Fruit fly (Drosophila melanogaster): ENCODE results near the gene CG11722.
A peak's percentile ranks its signal among the peaks of the same experiment; 100 is the strongest.

Gene CG11722

DNA sequence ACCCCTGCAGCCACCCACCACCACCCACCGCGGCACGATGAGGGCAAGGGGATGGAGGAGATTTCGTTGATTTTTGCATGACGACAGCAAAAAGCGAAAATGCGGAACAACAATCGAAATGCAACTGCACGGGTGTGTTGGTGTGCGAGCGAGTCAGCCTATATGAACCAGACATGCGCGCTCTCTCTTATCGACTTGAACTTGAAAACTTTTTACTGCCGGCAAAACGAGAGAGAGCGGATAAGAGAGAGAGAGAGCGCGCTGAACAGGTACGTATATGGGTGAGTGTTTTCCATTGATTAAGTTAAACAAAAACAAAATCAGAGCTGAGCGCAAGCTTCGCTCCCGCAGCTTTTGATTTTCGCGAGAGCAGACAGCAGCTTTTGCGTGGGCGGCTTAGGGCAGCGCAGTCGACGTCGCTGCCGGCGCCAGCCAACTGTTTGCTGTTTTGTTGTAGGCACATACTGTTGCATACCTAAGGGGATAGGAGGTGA lies 43.9 kb upstream of the CG11722 start:
- TF ChIP-seq brk (GFP tag; optimal IDR thresholded peaks at IDR 0.05) (no peak), Sp1 (GFP tag; optimal IDR thresholded peaks at IDR 0.05) (peak; percentile 18), foxo (GFP tag; optimal IDR thresholded peaks at IDR 0.05) (no peak), psq (GFP tag; optimal IDR thresholded peaks at IDR 0.05) (peak; percentile 84), Myc (optimal IDR thresholded peaks at IDR 0.05) (no peak), Dif (GFP tag; optimal IDR thresholded peaks at IDR 0.05; ENCODE audit: partially characterized antibody) (peak; percentile 98), Hnf4 (GFP tag; optimal IDR thresholded peaks at IDR 0.05) (peak; percentile 8), jim (GFP tag; optimal IDR thresholded peaks at IDR 0.05) (no peak), sage (GFP tag; optimal IDR thresholded peaks at IDR 0.05) (peak; percentile 15), Vsx2 (GFP tag; optimal IDR thresholded peaks at IDR 0.05; ENCODE audit: partially characterized antibody) (peak; percentile 83), Jra (GFP tag; optimal IDR thresholded peaks at IDR 0.05) (peak; percentile 15), CrebA (GFP tag; optimal IDR thresholded peaks at IDR 0.05; ENCODE audit: borderline replicate concordance) (peak; percentile 88), tai (GFP tag; optimal IDR thresholded peaks at IDR 0.05) (no peak), fru (GFP tag; optimal IDR thresholded peaks at IDR 0.05) (peak; percentile 14), pan (optimal IDR thresholded peaks at IDR 0.05) (no peak), h (GFP tag; optimal IDR thresholded peaks at IDR 0.05) (peak; percentile 44), rgr (GFP tag; optimal IDR thresholded peaks at IDR 0.05) (peak; percentile 19), Hr83 (GFP tag; optimal IDR thresholded peaks at IDR 0.05; ENCODE audit: poor library complexity, severe bottlenecking) (peak; percentile 69), dl (GFP tag; optimal IDR thresholded peaks at IDR 0.05; ENCODE audit: insufficient read depth in 1 of 2, partially characterized antibody in 2 of 2) (peak; percentile 96 to 97), woc (GFP tag; optimal IDR thresholded peaks at IDR 0.05) (no peak), Rel (GFP tag; optimal IDR thresholded peaks at IDR 0.05) (peak; percentile 10), Rel (tag; optimal IDR thresholded peaks at IDR 0.05) (peak; percentile 33), Mio (GFP tag; optimal IDR thresholded peaks at IDR 0.05) (no peak), CG9705 (GFP tag; optimal IDR thresholded peaks at IDR 0.05) (no peak), dmrt93B (GFP tag; optimal IDR thresholded peaks at IDR 0.05) (no peak)

- TF ChIP-seq GATAd (GFP tag; optimal IDR thresholded peaks at IDR 0.05) (no peak), br (GFP tag; optimal IDR thresholded peaks at IDR 0.05) (peak; percentile 94), Dif (GFP tag; optimal IDR thresholded peaks at IDR 0.05; ENCODE audit: partially characterized antibody) (peak; percentile 94), CrebA (GFP tag; optimal IDR thresholded peaks at IDR 0.05; ENCODE audit: borderline replicate concordance) (peak; percentile 42), foxo (GFP tag; optimal IDR thresholded peaks at IDR 0.05) (peak; percentile 52 to 96), pan (optimal IDR thresholded peaks at IDR 0.05) (no peak), CG32264 (GFP tag; optimal IDR thresholded peaks at IDR 0.05) (peak; percentile 54), woc (GFP tag; optimal IDR thresholded peaks at IDR 0.05) (peak; percentile 92), Vsx2 (GFP tag; optimal IDR thresholded peaks at IDR 0.05; ENCODE audit: partially characterized antibody) (peak; percentile 79), CG9705 (GFP tag; optimal IDR thresholded peaks at IDR 0.05) (peak; percentile 33), dl (GFP tag; optimal IDR thresholded peaks at IDR 0.05; ENCODE audit: insufficient read depth in 1 of 2, partially characterized antibody in 2 of 2) (peak; percentile 81 to 84), Hr83 (GFP tag; optimal IDR thresholded peaks at IDR 0.05; ENCODE audit: poor library complexity, severe bottlenecking) (peak; percentile 77), psq (GFP tag; optimal IDR thresholded peaks at IDR 0.05) (peak; percentile 99), Myc (optimal IDR thresholded peaks at IDR 0.05) (no peak), Hnf4 (GFP tag; optimal IDR thresholded peaks at IDR 0.05) (peak; percentile 92), Dfd (GFP tag; optimal IDR thresholded peaks at IDR 0.05) (no peak), fru (GFP tag; optimal IDR thresholded peaks at IDR 0.05) (peak; percentile 93), h (GFP tag; optimal IDR thresholded peaks at IDR 0.05) (peak; percentile 95), HLH106 (tag; optimal IDR thresholded peaks at IDR 0.05) (peak; percentile 84), Hr78 (GFP tag; optimal IDR thresholded peaks at IDR 0.05) (no peak), Abd-B (GFP tag; optimal IDR thresholded peaks at IDR 0.05) (peak; percentile 8), dmrt93B (GFP tag; optimal IDR thresholded peaks at IDR 0.05) (peak; percentile 69), lola (GFP tag; optimal IDR thresholded peaks at IDR 0.05) (peak; percentile 47), Mio (GFP tag; optimal IDR thresholded peaks at IDR 0.05) (peak; percentile 69), tai (GFP tag; optimal IDR thresholded peaks at IDR 0.05) (peak; percentile 92), usp (GFP tag; optimal IDR thresholded peaks at IDR 0.05) (no peak), ey (GFP tag; optimal IDR thresholded peaks at IDR 0.05) (peak; percentile 95), jim (GFP tag; optimal IDR thresholded peaks at IDR 0.05) (peak; percentile 17), Sp1 (GFP tag; optimal IDR thresholded peaks at IDR 0.05) (peak; percentile 84), Rel (GFP tag; optimal IDR thresholded peaks at IDR 0.05) (peak; percentile 24), Rel (tag; optimal IDR thresholded peaks at IDR 0.05) (peak; percentile 51), brk (GFP tag; optimal IDR thresholded peaks at IDR 0.05) (peak; percentile 44), N (GFP tag; optimal IDR thresholded peaks at IDR 0.05) (peak; percentile 25), OdsH (GFP tag; optimal IDR thresholded peaks at IDR 0.05) (peak; percentile 94), sv (GFP tag; optimal IDR thresholded peaks at IDR 0.05) (peak; percentile 62), dsf (GFP tag; optimal IDR thresholded peaks at IDR 0.05; ENCODE audit: borderline replicate concordance) (peak; percentile 39), sage (GFP tag; optimal IDR thresholded peaks at IDR 0.05) (peak; percentile 53), Jra (GFP tag; optimal IDR thresholded peaks at IDR 0.05) (peak; percentile 81), rgr (GFP tag; optimal IDR thresholded peaks at IDR 0.05) (peak; percentile 94)
Measured at dm6 chr3R:10087206-10087927, 42.0 kb upstream of the CG11722 start.
